Fruit fly (Drosophila melanogaster) whole organism, prepupa: ENCODE data around the gene Hnf4.
A peak's percentile ranks its signal among the peaks of the same experiment; 100 is the strongest.

ENCODE experiments used
- Blimp-1 ChIP-seq: fragments of 200-800 bp; sonication (Bioruptor generic); optimal IDR thresholded peaks from 3 replicates; lab custom pipeline; 2017; ENCODE audit warnings: missing biosample characterization, missing genetic modification characterization, mild to moderate bottlenecking, moderate library complexity, missing genetic modification reagents
- CG10631 ChIP-seq: fragments of 200-800 bp; sonication (Bioruptor generic); optimal IDR thresholded peaks from 2 replicates; lab custom pipeline; 2016; ENCODE audit warnings: missing biosample characterization, missing genetic modification characterization
- CG11294 ChIP-seq: fragments of 200-800 bp; sonication (Bioruptor generic); IDR thresholded peaks from 2 replicates; pipeline ENCODE4 v1.3.6; 2022; ENCODE audit warnings: missing biosample characterization, missing genetic modification characterization
- CG11762 ChIP-seq: fragments of 200-800 bp; sonication (Bioruptor generic); optimal IDR thresholded peaks from 3 replicates; lab custom pipeline; 2016; ENCODE audit warnings: missing biosample characterization, missing genetic modification characterization; ENCODE audit not compliant: insufficient read depth
- CG11902 ChIP-seq: fragments of 200-800 bp; sonication (Bioruptor generic); optimal IDR thresholded peaks from 3 replicates; lab custom pipeline; 2016; ENCODE audit warnings: missing biosample characterization, missing genetic modification characterization
- CG15336 ChIP-seq: fragments of 200-800 bp; sonication (Bioruptor generic); IDR thresholded peaks from 2 replicates; pipeline ENCODE4 v1.3.6; 2022; ENCODE audit warnings: missing biosample characterization, missing genetic modification characterization
- CG1621 ChIP-seq: fragments of 200-800 bp; sonication (Bioruptor generic); optimal IDR thresholded peaks from 3 replicates; lab custom pipeline; 2018; ENCODE audit warnings: missing biosample characterization, mild to moderate bottlenecking, missing genetic modification characterization
- CG3032 ChIP-seq: fragments of 200-800 bp; optimal IDR thresholded peaks from 2 replicates; lab custom pipeline; 2019; ENCODE audit warnings: missing biosample characterization, mild to moderate bottlenecking, missing genetic modification characterization, moderate library complexity
- CG31627 ChIP-seq: fragments of 200-800 bp; sonication (Bioruptor generic); optimal IDR thresholded peaks from 3 replicates; lab custom pipeline; 2016; ENCODE audit warnings: missing biosample characterization, missing genetic modification characterization
- CG34406 ChIP-seq: fragments of 200-800 bp; sonication (Bioruptor generic); optimal IDR thresholded peaks from 3 replicates; lab custom pipeline; 2016; ENCODE audit warnings: missing biosample characterization, missing genetic modification characterization
- CG3919 ChIP-seq: fragments of 200-800 bp; sonication (Bioruptor generic); optimal IDR thresholded peaks from 3 replicates; lab custom pipeline; 2016; ENCODE audit warnings: missing biosample characterization, missing genetic modification characterization
- CG4318 ChIP-seq: fragments of 200-800 bp; sonication (Bioruptor generic); optimal IDR thresholded peaks from 3 replicates; lab custom pipeline; 2017; ENCODE audit warnings: missing biosample characterization, mild to moderate bottlenecking, missing genetic modification characterization
- CG6163 ChIP-seq: fragments of 200-800 bp; sonication (Bioruptor generic); IDR thresholded peaks from 3 replicates; pipeline ENCODE4 v1.3.6; 2022; ENCODE audit warnings: missing biosample characterization, missing genetic modification characterization
- CG6276 ChIP-seq: fragments of 200-800 bp; sonication (Bioruptor generic); optimal IDR thresholded peaks from 2 replicates; lab custom pipeline; 2017; ENCODE audit warnings: missing biosample characterization, mild to moderate bottlenecking, missing genetic modification characterization
- CG6792 ChIP-seq: fragments of 200-800 bp; sonication (Bioruptor generic); optimal IDR thresholded peaks from 3 replicates; lab custom pipeline; 2016; ENCODE audit warnings: missing biosample characterization, missing genetic modification characterization
- CG7368 ChIP-seq: fragments of 200-800 bp; sonication (Bioruptor generic); optimal IDR thresholded peaks from 3 replicates; lab custom pipeline; 2016; ENCODE audit warnings: missing biosample characterization, missing genetic modification characterization
- CG8319 ChIP-seq: fragments of 200-800 bp; sonication (Bioruptor generic); optimal IDR thresholded peaks from 3 replicates; lab custom pipeline; 2016; ENCODE audit warnings: missing biosample characterization, missing genetic modification characterization
- CG9139 ChIP-seq: fragments of 200-800 bp; sonication (Bioruptor generic); optimal IDR thresholded peaks from 3 replicates; lab custom pipeline; 2017; ENCODE audit warnings: missing biosample characterization, mild to moderate bottlenecking, missing genetic modification characterization
- Eip75B ChIP-seq: fragments of 200-800 bp; sonication (Bioruptor generic); optimal IDR thresholded peaks from 3 replicates; lab custom pipeline; 2016; ENCODE audit warnings: missing biosample characterization, missing genetic modification characterization
- Eip78C ChIP-seq: fragments of 200-800 bp; sonication (Bioruptor generic); peaks from one replicate; lab custom pipeline; 2016; ENCODE audit warnings: missing biosample characterization, missing genetic modification characterization
- Eip93F ChIP-seq: fragments of 200-800 bp; sonication (Bioruptor generic); optimal IDR thresholded peaks from 2 replicates; lab custom pipeline; 2016; ENCODE audit warnings: missing biosample characterization, mild to moderate bottlenecking, missing genetic modification characterization
- Ets21C ChIP-seq: fragments of 200-800 bp; sonication (Bioruptor generic); optimal IDR thresholded peaks from 3 replicates; lab custom pipeline; 2016; ENCODE audit warnings: missing biosample characterization, missing genetic modification characterization
- Ets96B ChIP-seq: fragments of 200-800 bp; optimal IDR thresholded peaks from 2 replicates; lab custom pipeline; 2019; ENCODE audit warnings: missing biosample characterization, mild to moderate bottlenecking, missing genetic modification characterization, moderate library complexity
- Gug ChIP-seq: fragments of 200-800 bp; sonication (Bioruptor generic); IDR thresholded peaks from 2 replicates; pipeline ENCODE4 v1.3.6; 2022; ENCODE audit warnings: missing biosample characterization, missing genetic modification characterization
- Hr38 ChIP-seq: sonication (Bioruptor generic); optimal IDR thresholded peaks from 2 replicates; lab custom pipeline; 2016; ENCODE audit warnings: missing biosample characterization, missing genetic modification characterization
- Hr4 ChIP-seq: fragments of 200-800 bp; sonication (Bioruptor generic); optimal IDR thresholded peaks from 3 replicates; lab custom pipeline; 2016; ENCODE audit warnings: missing biosample characterization, missing genetic modification characterization
- Lpt ChIP-seq: fragments of 200-800 bp; sonication (Bioruptor generic); optimal IDR thresholded peaks from 3 replicates; lab custom pipeline; 2016; ENCODE audit warnings: missing biosample characterization, missing genetic modification characterization
- OdsH ChIP-seq: fragments of 200-800 bp; sonication (Bioruptor generic); optimal IDR thresholded peaks from 3 replicates; lab custom pipeline; 2016; ENCODE audit warnings: missing biosample characterization, missing genetic modification characterization
- Smox ChIP-seq: fragments of 200-800 bp; sonication (Bioruptor generic); optimal IDR thresholded peaks from 3 replicates; lab custom pipeline; 2016; ENCODE audit warnings: missing biosample characterization, missing genetic modification characterization
- Sox102F ChIP-seq: fragments of 200-800 bp; sonication (Bioruptor generic); optimal IDR thresholded peaks from 2 replicates; lab custom pipeline; 2016; ENCODE audit warnings: missing biosample characterization, mild to moderate bottlenecking, missing genetic modification characterization
- Sox14 ChIP-seq: fragments of 200-800 bp; sonication (Bioruptor generic); optimal IDR thresholded peaks from 3 replicates; lab custom pipeline; 2016; ENCODE audit warnings: missing biosample characterization, missing genetic modification characterization
- Sox15 ChIP-seq: fragments of 200-800 bp; sonication (Bioruptor generic); optimal IDR thresholded peaks from 3 replicates; lab custom pipeline; 2016; ENCODE audit warnings: missing biosample characterization, missing genetic modification characterization
- achi ChIP-seq: fragments of 200-800 bp; sonication (Bioruptor generic); optimal IDR thresholded peaks from 3 replicates; lab custom pipeline; 2016; ENCODE audit warnings: missing biosample characterization, missing genetic modification characterization
- acj6 ChIP-seq: fragments of 200-800 bp; sonication (Bioruptor generic); optimal IDR thresholded peaks from 3 replicates; lab custom pipeline; 2016; ENCODE audit warnings: missing biosample characterization, missing genetic modification characterization
- cyc ChIP-seq: fragments of 200-800 bp; sonication (Bioruptor generic); optimal IDR thresholded peaks from 3 replicates; lab custom pipeline; 2016; ENCODE audit warnings: missing biosample characterization, missing genetic modification characterization
- dsx ChIP-seq: fragments of 200-800 bp; optimal IDR thresholded peaks from 3 replicates; lab custom pipeline; 2019; ENCODE audit warnings: missing biosample characterization, mild to moderate bottlenecking, missing genetic modification characterization, moderate library complexity; ENCODE audit not compliant: poor library complexity, severe bottlenecking
- eg ChIP-seq: fragments of 200-800 bp; sonication (Bioruptor generic); IDR thresholded peaks from 3 replicates; pipeline ENCODE4 v1.3.6; 2022; ENCODE audit warnings: missing biosample characterization, missing genetic modification characterization
- esn ChIP-seq: fragments of 200-800 bp; sonication (Bioruptor generic); optimal IDR thresholded peaks from 2 replicates; lab custom pipeline; 2016; ENCODE audit warnings: missing biosample characterization, mild to moderate bottlenecking, missing genetic modification characterization, moderate library complexity
- fd59A ChIP-seq: fragments of 200-800 bp; sonication (Bioruptor generic); optimal IDR thresholded peaks from 2 replicates; lab custom pipeline; 2017; ENCODE audit warnings: missing biosample characterization, mild to moderate bottlenecking, missing genetic modification characterization, missing genetic modification reagents
- fd85E ChIP-seq: fragments of 200-800 bp; sonication (Bioruptor generic); optimal IDR thresholded peaks from 3 replicates; lab custom pipeline; 2016; ENCODE audit warnings: missing biosample characterization, missing genetic modification characterization
- net ChIP-seq: fragments of 200-800 bp; sonication (Bioruptor generic); optimal IDR thresholded peaks from 3 replicates; lab custom pipeline; 2016; ENCODE audit warnings: missing biosample characterization, missing genetic modification characterization
- salr ChIP-seq, 2 experiments: fragments of 200-800 bp; sonication (Bioruptor generic); optimal IDR thresholded peaks; 3 replicates each; lab custom pipeline; 2016 to 2018; ENCODE audit warnings: missing biosample characterization in 2 of 2, missing genetic modification characterization in 2 of 2, mild to moderate bottlenecking in 1 of 2
- spab ChIP-seq: fragments of 200-800 bp; sonication (Bioruptor generic); optimal IDR thresholded peaks from 2 replicates; lab custom pipeline; 2017; ENCODE audit warnings: missing biosample characterization, mild to moderate bottlenecking, missing genetic modification characterization, missing genetic modification reagents
- svp ChIP-seq: fragments of 200-800 bp; sonication (Bioruptor generic); peaks from one replicate; lab custom pipeline; 2016; ENCODE audit warnings: missing biosample characterization, missing genetic modification characterization
- topi ChIP-seq: fragments of 200-800 bp; sonication (Bioruptor generic); optimal IDR thresholded peaks from 3 replicates; lab custom pipeline; 2016; ENCODE audit warnings: missing biosample characterization, missing genetic modification characterization
- vri ChIP-seq: fragments of 200-800 bp; sonication (Bioruptor generic); optimal IDR thresholded peaks from 3 replicates; lab custom pipeline; 2016; ENCODE audit warnings: missing biosample characterization, mild to moderate bottlenecking, missing genetic modification characterization

The Hnf4 gene

DNA sequence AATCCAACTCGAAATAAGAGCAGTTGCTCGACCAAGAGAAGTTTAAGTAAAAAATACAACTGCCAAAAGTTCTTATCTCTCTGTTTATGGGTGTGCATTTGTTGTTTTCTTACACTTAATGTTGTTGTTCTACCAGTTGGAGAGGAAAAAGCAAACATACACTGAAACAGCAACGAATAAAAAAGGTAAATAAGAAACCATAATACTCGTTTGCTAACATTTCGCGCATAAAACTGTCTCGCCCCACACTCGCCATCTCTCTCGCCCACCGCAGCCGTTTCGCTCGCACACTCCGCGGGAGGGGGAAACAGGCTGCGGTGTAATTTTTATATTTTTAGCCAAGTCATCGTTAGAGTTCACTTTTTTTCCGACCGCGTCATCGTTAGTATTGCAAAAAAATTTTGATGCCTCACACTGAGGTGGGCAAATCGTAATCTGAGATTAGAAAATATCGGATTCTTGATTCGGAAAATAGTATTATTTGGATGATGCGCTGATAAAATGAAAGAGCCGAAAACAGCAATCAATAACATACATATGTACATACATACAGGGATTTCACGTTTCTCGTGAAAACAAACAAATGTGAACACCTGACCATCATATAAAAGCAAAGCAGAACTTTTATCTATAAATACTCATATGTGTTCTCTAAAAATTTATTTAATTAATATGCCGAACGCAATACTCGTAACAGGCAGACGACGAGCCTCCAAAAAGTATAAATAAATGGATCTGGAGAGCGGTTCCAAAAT lies 16.8 kb downstream of the Hnf4 start (continued):
- peak; percentile 8 for TF ChIP-seq Sox14 (GFP tag; lab: Kevin White, UChicago)
- TF ChIP-seq acj6 (GFP tag; lab: Kevin White, UChicago) = no peak
- no peak for TF ChIP-seq CG6792 (GFP tag; lab: Kevin White, UChicago)
- no peak for TF ChIP-seq salr (GFP tag; optimal IDR thresholded peaks at IDR 0.05; lab: Kevin White, UChicago)
- TF ChIP-seq Blimp-1 (GFP tag; lab: Kevin White, UChicago) = peak; percentile 50
- no peak for TF ChIP-seq dsx (GFP tag; lab: Kevin White, UChicago)
- no peak for TF ChIP-seq OdsH
- TF ChIP-seq fd59A (GFP tag; lab: Kevin White, UChicago) = no peak

- TF ChIP-seq CG3032 (peak; percentile 91), achi (peak; percentile 93), fd59A (GFP tag; lab: Kevin White, UChicago) (peak; percentile 88), dsx (GFP tag; lab: Kevin White, UChicago) (peak; percentile 84), fd85E (GFP tag; lab: Kevin White, UChicago) (peak; percentile 59), CG3919 (GFP tag; lab: Kevin White, UChicago) (peak; percentile 92), CG6792 (GFP tag; lab: Kevin White, UChicago) (peak; percentile 90), CG7368 (GFP tag; lab: Kevin White, UChicago) (peak; percentile 82), CG11762 (GFP tag; lab: Kevin White, UChicago) (peak; percentile 89), CG6163 (GFP tag; lab: Robert Waterston, UW) (peak; percentile 66; the same call in 2 of the 3 replicates), CG11294 (GFP tag; lab: Robert Waterston, UW) (0 out of 2 replicates have a peak, but pooled peaks have one; percentile 66), Ets21C (GFP tag; lab: Kevin White, UChicago) (peak; percentile 66), CG8319 (peak; percentile 67), acj6 (GFP tag; lab: Kevin White, UChicago) (peak; percentile 91), vri (GFP tag; lab: Kevin White, UChicago) (peak; percentile 61), CG34406 (GFP tag; lab: Kevin White, UChicago) (peak; percentile 95), CG10631 (GFP tag; lab: Kevin White, UChicago) (peak; percentile 91), OdsH (peak; percentile 92), topi (GFP tag; lab: Kevin White, UChicago) (peak; percentile 90), Ets96B (tag; lab: Kevin White, UChicago) (peak; percentile 90), Hr38 (no peak), Blimp-1 (GFP tag; lab: Kevin White, UChicago) (peak; percentile 80), CG4318 (GFP tag; lab: Kevin White, UChicago) (peak; percentile 92), CG1621 (peak; percentile 72), Eip75B (peak; percentile 87), cyc (GFP tag; lab: Kevin White, UChicago) (peak; percentile 80), CG6276 (GFP tag; lab: Kevin White, UChicago) (peak; percentile 93), spab (GFP tag; lab: Kevin White, UChicago) (peak; percentile 90), eg (GFP tag; lab: Robert Waterston, UW) (peak; percentile 72; the same call in 2 of the 3 replicates), Hr4 (GFP tag; lab: Kevin White, UChicago) (peak; percentile 87), Sox15 (peak; percentile 87), CG11902 (peak; percentile 81), Sox14 (GFP tag; lab: Kevin White, UChicago) (peak; percentile 90), Sox102F (GFP tag; lab: Kevin White, UChicago) (peak; percentile 85), svp (peak; percentile 98), net (peak; percentile 92), CG9139 (GFP tag; lab: Kevin White, UChicago) (peak; percentile 69), Eip78C (peak; percentile 99), Eip93F (GFP tag; lab: Kevin White, UChicago) (peak; percentile 51), Lpt (GFP tag; lab: Kevin White, UChicago) (peak; percentile 81), esn (GFP tag; lab: Kevin White, UChicago) (peak; percentile 95), Gug (GFP tag; lab: Robert Waterston, UW) (peak; percentile 61; the same call in 1 of the 2 replicates), CG31627 (GFP tag; lab: Kevin White, UChicago) (peak; percentile 73), CG15336 (GFP tag; lab: Robert Waterston, UW) (peak; percentile 82), Smox (GFP tag; lab: Kevin White, UChicago) (peak; percentile 88)
Measured at dm6 chr2L:8691292-8691975, 18.0 kb downstream of the Hnf4 start.
